Fruit fly (Drosophila melanogaster): Measurements from ENCODE around the gene CG31709.
A peak's percentile ranks its signal among the peaks of the same experiment; 100 is the strongest.

CG31709 gene

dm6 chr2L:9579538-9579937 is at the start of gene CG31709:
CG31709 (minus strand) TSS chr2L:9579638.
- no peak for TF ChIP-seq scrt (GFP tag; optimal IDR thresholded peaks at IDR 0.05)
- TF ChIP-seq salm (tag; optimal IDR thresholded peaks at IDR 0.05), result no peak
- no peak for TF ChIP-seq TFAM (GFP tag; optimal IDR thresholded peaks at IDR 0.05)
- no peak for TF ChIP-seq onecut (GFP tag; IDR thresholded peaks at IDR 0.05)
- TF ChIP-seq CG13775 (GFP tag; optimal IDR thresholded peaks at IDR 0.05), result no peak
- no peak for TF ChIP-seq tap (tag; optimal IDR thresholded peaks at IDR 0.05)
- TF ChIP-seq dan (GFP tag; IDR thresholded peaks at IDR 0.05), result no peak
- no peak for TF ChIP-seq CG14710 (tag; optimal IDR thresholded peaks at IDR 0.05)
- TF ChIP-seq CG7556 (GFP tag; optimal IDR thresholded peaks at IDR 0.05), result no peak
- TF ChIP-seq CG13624 (GFP tag; optimal IDR thresholded peaks at IDR 0.05), result no peak
- no peak for TF ChIP-seq CG1792 (GFP tag; optimal IDR thresholded peaks at IDR 0.05)
- no peak for TF ChIP-seq Mes4 (GFP tag; optimal IDR thresholded peaks at IDR 0.05)
- no peak for TF ChIP-seq mirr (GFP tag; optimal IDR thresholded peaks at IDR 0.05)
- no peak for TF ChIP-seq twi (tag; optimal IDR thresholded peaks at IDR 0.05)
- no peak for TF ChIP-seq CG2120 (GFP tag; optimal IDR thresholded peaks at IDR 0.05)
- TF ChIP-seq CkIIα-i1 (GFP tag; IDR thresholded peaks at IDR 0.05), result no peak
- no peak for TF ChIP-seq CG12104 (GFP tag; optimal IDR thresholded peaks at IDR 0.05)

dm6 chr2L:9625185-9625584 is 45.7 kb upstream of the CG31709 start, which contains the start of gene CG31882:
CG31882 (minus strand) TSS chr2L:9625285.
- no peak for TF ChIP-seq CG13424 (tag; optimal IDR thresholded peaks at IDR 0.05)
- no peak for TF ChIP-seq CG2712 (tag; optimal IDR thresholded peaks at IDR 0.05)
- no peak for TF ChIP-seq CG1233 (GFP tag; optimal IDR thresholded peaks at IDR 0.05)
- no peak for TF ChIP-seq trem (tag; optimal IDR thresholded peaks at IDR 0.05)
- no peak for TF ChIP-seq CG1024 (GFP tag; IDR thresholded peaks at IDR 0.05)
- TF ChIP-seq CG8281 (tag; optimal IDR thresholded peaks at IDR 0.05), result no peak
- TF ChIP-seq ftz-f1 (GFP tag; optimal IDR thresholded peaks at IDR 0.05), result no peak
- TF ChIP-seq CG9727 (GFP tag; optimal IDR thresholded peaks at IDR 0.05), result no peak
- no peak for TF ChIP-seq Adf1 (GFP tag; IDR thresholded peaks at IDR 0.05)
- TF ChIP-seq stwl (tag; optimal IDR thresholded peaks at IDR 0.05), result no peak
- TF ChIP-seq Pdp1 (GFP tag; optimal IDR thresholded peaks at IDR 0.05), result no peak
- no peak for TF ChIP-seq dati (GFP tag; IDR thresholded peaks at IDR 0.05)
- TF ChIP-seq CG15011 (GFP tag; optimal IDR thresholded peaks at IDR 0.05), result no peak

dm6 chr2L:9619925-9620324 is 40.5 kb upstream of the CG31709 start:
- peak; percentile 62 for TF ChIP-seq Med (GFP tag)
- TF ChIP-seq CG4360 (GFP tag; IDR thresholded peaks at IDR 0.05), result no peak
- TF ChIP-seq gro (GFP tag; optimal IDR thresholded peaks at IDR 0.05), result peak; percentile 49
- TF ChIP-seq wek (GFP tag; optimal IDR thresholded peaks at IDR 0.05), result no peak
- peak; percentile 100 for TF ChIP-seq grn (GFP tag; optimal IDR thresholded peaks at IDR 0.05)
- no peak for TF ChIP-seq zfh1 (GFP tag; IDR thresholded peaks at IDR 0.05)
- TF ChIP-seq Atf3 (GFP tag; optimal IDR thresholded peaks at IDR 0.05), result no peak
- TF ChIP-seq maf-S (GFP tag; optimal IDR thresholded peaks at IDR 0.05), result no peak
- peak; percentile 80 for TF ChIP-seq CG34376 (GFP tag; optimal IDR thresholded peaks at IDR 0.05)
- TF ChIP-seq aop (GFP tag; IDR thresholded peaks at IDR 0.05), result no peak
- TF ChIP-seq GATAe (GFP tag; conservative IDR thresholded peaks at IDR 0.05), result peak; percentile 73
- TF ChIP-seq HmgZ (tag; optimal IDR thresholded peaks at IDR 0.05), result peak; percentile 52
- no peak for TF ChIP-seq gem (tag; optimal IDR thresholded peaks at IDR 0.05)
- peak; percentile 6 for TF ChIP-seq lab (GFP tag; optimal IDR thresholded peaks at IDR 0.05)
- TF ChIP-seq CG11093 (GFP tag; IDR thresholded peaks at IDR 0.05), result no peak
- peak; percentile 54 for TF ChIP-seq kay (GFP tag; optimal IDR thresholded peaks at IDR 0.05)
- no peak for TF ChIP-seq ham (GFP tag; IDR thresholded peaks at IDR 0.05)
- peak; percentile 9 for TF ChIP-seq cg (GFP tag; optimal IDR thresholded peaks at IDR 0.05)
- TF ChIP-seq al (GFP tag; IDR thresholded peaks at IDR 0.05), result no peak
- no peak for TF ChIP-seq CG12659 (GFP tag; optimal IDR thresholded peaks at IDR 0.05)
- TF ChIP-seq Hr78 (GFP tag; optimal IDR thresholded peaks at IDR 0.05), result peak in 1 of 2 experiments; percentile 23
- no peak for TF ChIP-seq yki (optimal IDR thresholded peaks at IDR 0.05)

Measured in whole organism, embryonic.